Worm (Caenorhabditis elegans) whole organism, early embryonic: ENCODE data around the gene gop-1.

Experiments used
- B0310.2 ChIP-seq: sonication (generic microtip); optimal IDR thresholded peaks from 2 replicates; lab custom pipeline; 2016; ENCODE audit warnings: mild to moderate bottlenecking, missing genetic modification characterization, missing compliant biosample characterization
- F13C5.2 ChIP-seq: sonication (generic microtip); optimal IDR thresholded peaks from 2 replicates; lab custom pipeline; 2017; ENCODE audit warnings: mild to moderate bottlenecking, missing genetic modification characterization, inconsistent platforms, missing compliant biosample characterization
- aly-1 ChIP-seq: sonication (generic microtip); optimal IDR thresholded peaks from 2 replicates; lab custom pipeline; 2016; ENCODE audit warnings: missing genetic modification characterization, missing compliant biosample characterization
- ama-1 ChIP-seq: fragments of 150-350 bp; optimal IDR thresholded peaks from 2 replicates; lab custom pipeline; 2014
- ceh-13 ChIP-seq: fragments of 200-800 bp; sonication (Bioruptor generic); optimal IDR thresholded peaks from 2 replicates; lab custom pipeline; 2018; ENCODE audit warnings: mild to moderate bottlenecking, missing genetic modification characterization, missing compliant biosample characterization
- ceh-36 ChIP-seq: sonication (generic microtip); optimal IDR thresholded peaks from 2 replicates; lab custom pipeline; 2016; ENCODE audit warnings: missing genetic modification characterization, inconsistent platforms, missing compliant biosample characterization
- ets-7 ChIP-seq: sonication (generic microtip); optimal IDR thresholded peaks from 2 replicates; lab custom pipeline; 2016; ENCODE audit warnings: missing genotype, missing genetic modification characterization, missing compliant biosample characterization
- flt-1 ChIP-seq: fragments of 200-800 bp; sonication (Bioruptor generic); IDR thresholded peaks from 2 replicates; pipeline ENCODE4 v1.3.6; 2022; ENCODE audit warnings: missing genetic modification characterization, missing compliant biosample characterization
- hmbx-1 ChIP-seq: sonication (generic microtip); optimal IDR thresholded peaks from 2 replicates; lab custom pipeline; 2016; ENCODE audit warnings: mild to moderate bottlenecking, missing genetic modification characterization, missing compliant biosample characterization
- hmg-4 ChIP-seq: fragments of 200-800 bp; sonication (Bioruptor generic); optimal IDR thresholded peaks from 2 replicates; lab custom pipeline; 2018; ENCODE audit warnings: mild to moderate bottlenecking, missing genetic modification characterization, missing compliant biosample characterization
- hnd-1 ChIP-seq: sonication (generic microtip); optimal IDR thresholded peaks from 2 replicates; lab custom pipeline; 2016; ENCODE audit warnings: missing genetic modification characterization, missing compliant biosample characterization
- pes-1 ChIP-seq: fragments of 200-800 bp; sonication (Bioruptor generic); IDR thresholded peaks from 2 replicates; pipeline ENCODE4 v1.3.6; 2022; ENCODE audit warnings: missing genetic modification reagents, missing genetic modification characterization, missing compliant biosample characterization
- scrt-1 ChIP-seq: fragments of 200-800 bp; sonication (Bioruptor generic); IDR thresholded peaks from 2 replicates; pipeline ENCODE4 v1.3.6; 2022; ENCODE audit warnings: missing genetic modification characterization, missing compliant biosample characterization
- sea-1 ChIP-seq: fragments of 200-800 bp; sonication (Bioruptor generic); conservative IDR thresholded peaks from 2 replicates; pipeline ENCODE4 v1.3.6; 2022; ENCODE audit warnings: missing genetic modification characterization, missing compliant biosample characterization
- tbx-11 ChIP-seq: fragments of 200-800 bp; sonication (Bioruptor generic); IDR thresholded peaks from 2 replicates; pipeline ENCODE4 v1.3.6; 2022; ENCODE audit warnings: missing genetic modification characterization, missing compliant biosample characterization
- tbx-37 ChIP-seq: fragments of 200-800 bp; sonication (Bioruptor generic); conservative IDR thresholded peaks from 2 replicates; pipeline ENCODE4 v1.3.6; 2022; ENCODE audit warnings: missing genetic modification reagents, missing genetic modification characterization, missing compliant biosample characterization
- tra-4 ChIP-seq: sonication (generic microtip); optimal IDR thresholded peaks from 2 replicates; lab custom pipeline; 2017; ENCODE audit warnings: missing genetic modification characterization, missing compliant biosample characterization

gop-1 gene

DNA sequence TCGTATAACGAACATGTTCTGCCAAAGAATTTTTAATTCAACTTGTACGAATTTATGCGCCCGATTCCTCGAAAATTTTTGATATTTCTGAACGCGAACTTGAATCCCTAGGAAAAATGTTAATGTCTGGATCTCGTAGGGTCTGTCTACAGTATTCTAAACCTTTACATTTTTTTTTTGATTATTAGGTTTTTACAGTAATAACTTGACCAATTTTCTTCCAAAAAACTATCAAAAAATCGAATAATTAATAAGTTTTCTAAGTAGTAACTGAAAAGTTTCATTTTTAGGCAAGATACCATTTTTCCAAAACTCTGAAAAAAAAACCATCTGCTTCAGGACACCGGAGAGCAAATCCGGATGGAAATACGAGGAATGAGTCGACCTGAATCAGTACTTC, 40.0 kb downstream of the gop-1 start:
- TF ChIP-seq ets-7 (tag; lab: Kevin White, UChicago) (no peak), pes-1 (no peak), aly-1 (tag; lab: Kevin White, UChicago) (no peak), ceh-36 (no peak), tbx-37 (GFP tag; lab: Robert Waterston, UW) (no peak), sea-1 (GFP tag; lab: Robert Waterston, UW) (no peak), B0310.2 (tag; lab: Kevin White, UChicago) (no peak), scrt-1 (GFP tag; lab: Robert Waterston, UW) (no peak), ceh-13 (GFP tag; lab: Kevin White, UChicago) (no peak), hmg-4 (GFP tag; lab: Kevin White, UChicago) (no peak), ama-1 (lab: Kevin White, UChicago) (no peak), tra-4 (tag; lab: Kevin White, UChicago) (no peak), hmbx-1 (tag; lab: Kevin White, UChicago) (no peak), flt-1 (GFP tag; lab: Robert Waterston, UW) (no peak), F13C5.2 (no peak), tbx-11 (GFP tag; lab: Robert Waterston, UW) (no peak), hnd-1 (tag; lab: Kevin White, UChicago) (no peak)

DNA sequence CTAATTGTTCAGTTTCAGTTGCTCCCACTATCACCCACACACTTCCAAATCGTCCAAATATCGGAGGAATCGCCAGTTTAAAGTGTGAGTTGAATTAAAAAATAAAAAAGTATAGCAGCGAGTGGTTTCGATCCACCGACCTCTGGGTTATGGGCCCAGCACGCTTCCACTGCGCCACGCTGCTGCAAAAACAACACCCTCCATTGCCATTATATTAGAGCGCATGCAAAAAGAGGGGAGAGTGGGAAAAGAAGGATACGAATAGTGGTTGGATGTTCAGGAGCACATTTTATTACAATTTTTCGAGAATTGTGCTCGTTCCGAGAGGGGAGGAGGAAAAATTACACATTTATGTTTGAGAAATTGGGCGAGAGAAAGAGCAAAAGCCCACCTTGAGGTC, 40.6 kb downstream of the gop-1 start:
- TF ChIP-seq hnd-1 (tag; lab: Kevin White, UChicago) (peak; percentile 78), sea-1 (GFP tag; lab: Robert Waterston, UW) (peak; percentile 94), scrt-1 (GFP tag; lab: Robert Waterston, UW) (peak; percentile 94), F13C5.2 (peak; percentile 79), ceh-13 (GFP tag; lab: Kevin White, UChicago) (peak; percentile 61), B0310.2 (tag; lab: Kevin White, UChicago) (peak; percentile 90), pes-1 (peak; percentile 95), ceh-36 (peak; percentile 90), hmbx-1 (tag; lab: Kevin White, UChicago) (peak; percentile 47), ama-1 (lab: Kevin White, UChicago) (no peak), tbx-11 (GFP tag; lab: Robert Waterston, UW) (peak; percentile 93), tbx-37 (GFP tag; lab: Robert Waterston, UW) (peak; percentile 93), hmg-4 (GFP tag; lab: Kevin White, UChicago) (peak; percentile 97), flt-1 (GFP tag; lab: Robert Waterston, UW) (peak; percentile 95), tra-4 (tag; lab: Kevin White, UChicago) (peak; percentile 80), aly-1 (tag; lab: Kevin White, UChicago) (peak; percentile 92), ets-7 (tag; lab: Kevin White, UChicago) (peak; percentile 75)

DNA sequence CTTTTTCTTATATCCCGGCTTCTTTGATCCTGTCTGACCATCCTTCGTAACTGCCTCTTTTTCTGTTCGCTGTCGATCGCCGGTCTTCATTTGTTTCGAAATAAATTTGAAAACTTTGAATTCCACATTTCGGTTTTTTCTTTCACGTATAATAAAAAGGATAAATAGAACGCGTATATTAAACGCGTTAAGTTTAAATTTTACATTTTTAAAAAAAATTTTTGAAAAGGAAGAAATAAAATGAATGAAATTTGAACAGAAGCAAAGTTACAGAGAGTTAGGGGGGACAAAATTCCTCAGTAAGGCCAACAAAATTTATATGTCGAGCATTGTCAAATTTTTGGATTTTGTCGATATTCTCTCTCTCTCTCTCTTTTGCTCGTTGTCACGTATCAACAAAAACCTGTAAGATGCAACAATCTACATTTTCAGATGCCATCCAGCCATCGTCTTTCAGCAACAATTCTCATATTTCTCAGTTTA, 47.6 kb downstream of the gop-1 start, which contains the start of the genes T15B12.2 and F52C9.5:
Gene T15B12.2 (minus strand): TSS at position 101 of the 483 bp plus-strand sequence.
Gene F52C9.5 (plus strand): TSS at position 433 of the 483 bp plus-strand sequence.
- TF ChIP-seq pes-1 (no peak), sea-1 (GFP tag; lab: Robert Waterston, UW) (no peak), tbx-11 (GFP tag; lab: Robert Waterston, UW) (no peak), hmbx-1 (tag; lab: Kevin White, UChicago) (no peak), scrt-1 (GFP tag; lab: Robert Waterston, UW) (no peak), aly-1 (tag; lab: Kevin White, UChicago) (no peak), ceh-13 (GFP tag; lab: Kevin White, UChicago) (no peak), tbx-37 (GFP tag; lab: Robert Waterston, UW) (no peak), F13C5.2 (no peak), ceh-36 (no peak), flt-1 (GFP tag; lab: Robert Waterston, UW) (no peak), ets-7 (tag; lab: Kevin White, UChicago) (no peak), hmg-4 (GFP tag; lab: Kevin White, UChicago) (no peak), tra-4 (tag; lab: Kevin White, UChicago) (no peak), B0310.2 (tag; lab: Kevin White, UChicago) (no peak), ama-1 (lab: Kevin White, UChicago) (no peak)

DNA sequence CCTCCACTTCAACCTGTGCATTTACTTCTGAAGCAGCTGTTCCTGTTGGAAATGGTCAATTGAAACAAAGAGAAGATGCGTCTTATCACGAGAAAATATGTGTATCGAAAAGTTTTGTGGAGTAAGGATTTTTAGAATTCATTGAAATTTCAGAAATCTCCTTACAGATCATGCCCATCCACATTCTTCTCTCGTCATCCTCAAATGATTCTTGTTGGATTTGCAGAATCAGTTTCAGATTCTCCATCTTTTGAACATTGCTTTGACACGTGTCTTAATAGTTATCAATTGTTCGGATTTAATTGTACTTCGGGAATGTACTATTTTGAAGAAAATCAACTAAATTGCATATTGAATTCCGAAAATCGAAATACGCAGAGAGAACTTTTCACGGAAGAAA, 49.8 kb downstream of the gop-1 start:
- TF ChIP-seq F13C5.2 (no peak), ceh-13 (GFP tag; lab: Kevin White, UChicago) (no peak), tbx-37 (GFP tag; lab: Robert Waterston, UW) (no peak), scrt-1 (GFP tag; lab: Robert Waterston, UW) (no peak), ama-1 (lab: Kevin White, UChicago) (no peak), B0310.2 (tag; lab: Kevin White, UChicago) (no peak), tbx-11 (GFP tag; lab: Robert Waterston, UW) (no peak), hmg-4 (GFP tag; lab: Kevin White, UChicago) (no peak), ets-7 (tag; lab: Kevin White, UChicago) (no peak), hmbx-1 (tag; lab: Kevin White, UChicago) (no peak), pes-1 (no peak), hnd-1 (tag; lab: Kevin White, UChicago) (no peak), ceh-36 (no peak), flt-1 (GFP tag; lab: Robert Waterston, UW) (no peak), sea-1 (GFP tag; lab: Robert Waterston, UW) (no peak), aly-1 (tag; lab: Kevin White, UChicago) (no peak), tra-4 (tag; lab: Kevin White, UChicago) (no peak)

DNA sequence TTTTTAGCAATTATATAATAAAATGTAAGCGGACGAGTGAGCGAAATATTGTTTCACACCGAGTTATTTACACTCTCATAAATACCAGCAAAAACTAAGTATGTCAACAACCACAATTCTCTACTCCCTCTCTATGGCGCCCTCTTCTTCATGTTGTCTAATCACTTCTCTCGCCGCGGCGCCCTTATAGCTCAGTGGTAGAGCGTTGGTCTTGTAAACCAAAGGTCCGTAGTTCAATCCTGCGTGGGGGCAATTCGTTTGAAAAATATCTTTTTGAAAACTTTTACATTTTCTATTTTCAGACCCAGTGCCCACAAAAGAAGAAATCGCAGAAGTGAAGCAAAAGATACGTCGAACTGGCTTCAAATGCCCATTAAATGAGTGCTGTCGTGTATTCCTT, 51.5 kb downstream of the gop-1 start:
- no peak for TF ChIP-seq ama-1 (lab: Kevin White, UChicago)
- peak; percentile 44 for TF ChIP-seq hnd-1 (tag; lab: Kevin White, UChicago)
- TF ChIP-seq hmg-4 (GFP tag; lab: Kevin White, UChicago), result no peak
- 0 out of 2 replicates have a peak, but pooled peaks have one; percentile 54 for TF ChIP-seq sea-1 (GFP tag; lab: Robert Waterston, UW)
- no peak; the same call in none of the 2 replicates for TF ChIP-seq tbx-11 (GFP tag; lab: Robert Waterston, UW)
- peak; percentile 9 for TF ChIP-seq ceh-13 (GFP tag; lab: Kevin White, UChicago)
- no peak for TF ChIP-seq hmbx-1 (tag; lab: Kevin White, UChicago)
- no peak for TF ChIP-seq B0310.2 (tag; lab: Kevin White, UChicago)
- TF ChIP-seq ets-7 (tag; lab: Kevin White, UChicago), result no peak
- TF ChIP-seq pes-1, result peak; percentile 81
- TF ChIP-seq scrt-1 (GFP tag; lab: Robert Waterston, UW), result peak; percentile 68; the same call in 1 of the 2 replicates
- TF ChIP-seq F13C5.2, result peak; percentile 8
- no peak for TF ChIP-seq aly-1 (tag; lab: Kevin White, UChicago)
- TF ChIP-seq tra-4 (tag; lab: Kevin White, UChicago), result no peak
- TF ChIP-seq ceh-36, result peak; percentile 51
- peak; percentile 72 for TF ChIP-seq tbx-37 (GFP tag; lab: Robert Waterston, UW)
